Worm (Caenorhabditis elegans) whole organism, L2 larva: Measurements from ENCODE around the gene F55G1.1.

Experiments
- C34F6.9 ChIP-seq: fragments of 150-350 bp; optimal IDR thresholded peaks from 2 replicates; lab custom pipeline; 2014; ENCODE audit warnings: missing biosample characterization, missing genetic modification characterization
- R02D3.7 ChIP-seq: fragments of 150-350 bp; optimal IDR thresholded peaks from 2 replicates; lab custom pipeline; 2014; ENCODE audit warnings: missing biosample characterization, missing genetic modification characterization
- alr-1 ChIP-seq: fragments of 150-350 bp; optimal IDR thresholded peaks from 2 replicates; lab custom pipeline; 2014; ENCODE audit warnings: missing biosample characterization, missing genetic modification characterization
- ama-1 ChIP-seq: fragments of 150-350 bp; optimal IDR thresholded peaks from 2 replicates; lab custom pipeline; 2018; ENCODE audit warnings: inconsistent platforms
- blmp-1 ChIP-seq: sonication (generic microtip); optimal IDR thresholded peaks from 2 replicates; lab custom pipeline; 2017; ENCODE audit warnings: missing genetic modification characterization, mild to moderate bottlenecking, missing compliant biosample characterization, antibody characterized with exemption, moderate library complexity; ENCODE audit not compliant: insufficient read depth
- ceh-16 ChIP-seq: fragments of 150-350 bp; optimal IDR thresholded peaks from 2 replicates; lab custom pipeline; 2014; ENCODE audit warnings: missing biosample characterization, missing genetic modification characterization
- ceh-82 ChIP-seq: fragments of 150-350 bp; optimal IDR thresholded peaks from 2 replicates; lab custom pipeline; 2014; ENCODE audit warnings: missing biosample characterization, missing genetic modification characterization
- crh-2 ChIP-seq: sonication (generic microtip); optimal IDR thresholded peaks from 2 replicates; lab custom pipeline; 2017; ENCODE audit warnings: missing biosample characterization, missing genetic modification characterization
- dmd-4 ChIP-seq: sonication (generic microtip); optimal IDR thresholded peaks from 2 replicates; lab custom pipeline; 2017; ENCODE audit warnings: missing biosample characterization, missing genetic modification characterization
- elt-1 ChIP-seq: fragments of 150-350 bp; optimal IDR thresholded peaks from 2 replicates; lab custom pipeline; 2014; ENCODE audit warnings: missing biosample characterization, missing genetic modification characterization
- elt-3 ChIP-seq: sonication (generic microtip); optimal IDR thresholded peaks from 2 replicates; lab custom pipeline; 2017; ENCODE audit warnings: missing biosample characterization, missing genetic modification characterization
- fos-1 ChIP-seq: fragments of 150-350 bp; optimal IDR thresholded peaks from 2 replicates; lab custom pipeline; 2014; ENCODE audit warnings: missing biosample characterization, missing genetic modification characterization
- gmeb-1 ChIP-seq: fragments of 150-350 bp; optimal IDR thresholded peaks from 2 replicates; lab custom pipeline; 2014; ENCODE audit warnings: missing biosample characterization, missing genetic modification characterization
- lin-39 ChIP-seq: fragments of 150-350 bp; optimal IDR thresholded peaks from 2 replicates; lab custom pipeline; 2014; ENCODE audit warnings: missing biosample characterization, missing genetic modification reagents, missing genetic modification characterization
- lsy-2 ChIP-seq, 2 experiments: fragments of 150-350 bp in 1 of 2; sonication (generic microtip) in 1 of 2; optimal IDR thresholded peaks; 2 replicates each; lab custom pipeline; 2014 to 2017; ENCODE audit warnings: missing biosample characterization in 2 of 2, missing genetic modification characterization in 2 of 2
- mdl-1 ChIP-seq, 2 experiments: fragments of 150-350 bp in 1 of 2; sonication (generic microtip) in 1 of 2; optimal IDR thresholded peaks; 2 replicates each; lab custom pipeline; 2017; ENCODE audit warnings: missing biosample characterization in 2 of 2, missing genetic modification characterization in 2 of 2
- nhr-10 ChIP-seq: sonication (generic microtip); optimal IDR thresholded peaks from 2 replicates; lab custom pipeline; 2017; ENCODE audit warnings: missing biosample characterization, missing genetic modification characterization
- nhr-11 ChIP-seq: fragments of 150-350 bp; optimal IDR thresholded peaks from 2 replicates; lab custom pipeline; 2014; ENCODE audit warnings: missing biosample characterization, missing genetic modification characterization
- nhr-23 ChIP-seq: fragments of 150-350 bp; optimal IDR thresholded peaks from 2 replicates; lab custom pipeline; 2014; ENCODE audit warnings: missing biosample characterization, missing genetic modification reagents, missing genetic modification characterization
- nhr-6 ChIP-seq: fragments of 150-350 bp; optimal IDR thresholded peaks from 2 replicates; lab custom pipeline; 2014; ENCODE audit warnings: missing biosample characterization, missing genetic modification characterization
- nhr-77 ChIP-seq: fragments of 150-350 bp; optimal IDR thresholded peaks from 2 replicates; lab custom pipeline; 2014; ENCODE audit warnings: missing biosample characterization, missing genetic modification characterization
- peb-1 ChIP-seq: fragments of 150-350 bp; optimal IDR thresholded peaks from 2 replicates; lab custom pipeline; 2014; ENCODE audit warnings: missing biosample characterization, missing genetic modification characterization
- sem-4 ChIP-seq: fragments of 150-350 bp; optimal IDR thresholded peaks from 2 replicates; lab custom pipeline; 2014; ENCODE audit warnings: missing biosample characterization, missing genetic modification reagents, missing genetic modification characterization
- skn-1 ChIP-seq: sonication (generic microtip); optimal IDR thresholded peaks from 2 replicates; lab custom pipeline; 2017; ENCODE audit warnings: missing biosample characterization, missing genetic modification characterization
- sma-3 ChIP-seq: sonication (generic microtip); optimal IDR thresholded peaks from 2 replicates; lab custom pipeline; 2016; ENCODE audit warnings: missing genetic modification reagents, missing genetic modification characterization, missing compliant biosample characterization
- sma-9 ChIP-seq, 2 experiments: fragments of 150-350 bp in 1 of 2; sonication (generic microtip) in 1 of 2; optimal IDR thresholded peaks; 2 replicates each; lab custom pipeline; 2014 to 2016; ENCODE audit warnings: missing genetic modification characterization in 2 of 2, mild to moderate bottlenecking in 1 of 2, missing biosample characterization in 1 of 2, missing compliant biosample characterization in 1 of 2, missing genetic modification reagents in 1 of 2, moderate library complexity in 1 of 2
- unc-39 ChIP-seq: fragments of 150-350 bp; optimal IDR thresholded peaks from 2 replicates; lab custom pipeline; 2014; ENCODE audit warnings: missing biosample characterization, missing genetic modification characterization
- unc-55 ChIP-seq: fragments of 150-350 bp; sonication (generic microtip); optimal IDR thresholded peaks from 3 replicates; lab custom pipeline; 2014; ENCODE audit warnings: missing biosample characterization, missing genetic modification reagents, missing genetic modification characterization
- unc-62 ChIP-seq: fragments of 150-350 bp; optimal IDR thresholded peaks from 2 replicates; lab custom pipeline; 2014; ENCODE audit warnings: missing biosample characterization, missing genetic modification reagents, missing genetic modification characterization
- ztf-1 ChIP-seq: fragments of 200-800 bp; sonication (Bioruptor generic); conservative IDR thresholded peaks from 2 replicates; pipeline ENCODE4 v1.3.6; 2022; ENCODE audit warnings: missing genetic modification characterization, missing compliant biosample characterization
- ztf-4 ChIP-seq: fragments of 150-350 bp; optimal IDR thresholded peaks from 2 replicates; lab custom pipeline; 2014; ENCODE audit warnings: missing biosample characterization, missing genetic modification characterization

F55G1.1 gene

ce11 chrIV:7467170-7467569 is 24.4 kb upstream of the F55G1.1 start:
- no peak for TF ChIP-seq unc-62
- TF ChIP-seq fos-1 (tag; lab: Kevin White, UChicago) = peak; percentile 12
- no peak for TF ChIP-seq mdl-1 (tag; optimal IDR thresholded peaks at IDR 0.05; lab: Kevin White, UChicago)
- TF ChIP-seq ama-1 (lab: Kevin White, UChicago) = no peak
- no peak for TF ChIP-seq C34F6.9

ce11 chrIV:7468638-7469037 is 22.9 kb upstream of the F55G1.1 start:
- TF ChIP-seq nhr-23 (no peak), fos-1 (tag; lab: Kevin White, UChicago) (peak; percentile 62)

- no peak for TF ChIP-seq nhr-23
- no peak for TF ChIP-seq ztf-4 (tag; lab: Kevin White, UChicago)
- TF ChIP-seq sma-9 (GFP tag; optimal IDR thresholded peaks at IDR 0.05; lab: Kevin White, UChicago) = peak; percentile 47
- TF ChIP-seq sma-9 (tag; optimal IDR thresholded peaks at IDR 0.05; lab: Kevin White, UChicago) = no peak
- no peak for TF ChIP-seq unc-62
- no peak for TF ChIP-seq R02D3.7 (tag; lab: Kevin White, UChicago)
Observed at ce11 chrIV:7469782-7470413, 21.7 kb upstream of the F55G1.1 start, which contains the start of gene F55G1.7. TSS of gene F55G1.7 (minus strand) at chrIV:7469832.

- TF ChIP-seq skn-1 (tag; lab: Kevin White, UChicago) = no peak
Observed at ce11 chrIV:7473159-7473649, 18.4 kb upstream of the F55G1.1 start, which contains the start of the genes plk-3 and F55G1.6. TSS of gene plk-3 (minus strand) at chrIV:7473209. TSS of gene F55G1.6 (plus strand) at chrIV:7473517.

- TF ChIP-seq unc-55 (GFP tag; lab: Kevin White, UChicago) (no peak), lsy-2 (tag; optimal IDR thresholded peaks at IDR 0.05; lab: Kevin White, UChicago) (no peak), nhr-6 (tag; lab: Kevin White, UChicago) (no peak), elt-1 (no peak), sma-3 (GFP tag; lab: Kevin White, UChicago) (no peak), gmeb-1 (tag; lab: Kevin White, UChicago) (no peak), crh-2 (tag; lab: Kevin White, UChicago) (no peak), blmp-1 (tag; lab: Kevin White, UChicago) (no peak), elt-3 (tag; lab: Kevin White, UChicago) (no peak), unc-39 (no peak), alr-1 (tag; lab: Kevin White, UChicago) (no peak), dmd-4 (tag; lab: Kevin White, UChicago) (no peak), nhr-11 (tag; lab: Kevin White, UChicago) (no peak), sma-9 (GFP tag; optimal IDR thresholded peaks at IDR 0.05; lab: Kevin White, UChicago) (no peak), sma-9 (tag; optimal IDR thresholded peaks at IDR 0.05; lab: Kevin White, UChicago) (no peak), nhr-10 (no peak), R02D3.7 (tag; lab: Kevin White, UChicago) (no peak), lin-39 (tag; lab: Kevin White, UChicago) (no peak), sem-4 (tag; lab: Kevin White, UChicago) (no peak)
- TF ChIP-seq, all 48 proteins: peak for 0
Observed at ce11 chrIV:7474826-7475225, 16.7 kb upstream of the F55G1.1 start, which contains the start of gene slc-25A18.2. TSS of gene slc-25A18.2 (plus strand) at chrIV:7475041.

- TF ChIP-seq mdl-1 (tag; optimal IDR thresholded peaks at IDR 0.05; lab: Kevin White, UChicago) = no peak
- TF ChIP-seq sma-3 (GFP tag; lab: Kevin White, UChicago) = no peak
- no peak for TF ChIP-seq sem-4 (tag; lab: Kevin White, UChicago)
- no peak for TF ChIP-seq elt-3 (tag; lab: Kevin White, UChicago)
- TF ChIP-seq ceh-82 = no peak
- TF ChIP-seq ztf-1 (GFP tag; lab: Robert Waterston, UW) = no peak
- peak; percentile 25 for TF ChIP-seq sma-9 (GFP tag; optimal IDR thresholded peaks at IDR 0.05; lab: Kevin White, UChicago)
- TF ChIP-seq sma-9 (tag; optimal IDR thresholded peaks at IDR 0.05; lab: Kevin White, UChicago) = no peak
- TF ChIP-seq ztf-4 (tag; lab: Kevin White, UChicago) = no peak
- peak; percentile 13 for TF ChIP-seq C34F6.9
- TF ChIP-seq nhr-77 = no peak
- TF ChIP-seq peb-1 (tag; lab: Kevin White, UChicago) = no peak
- no peak for TF ChIP-seq ceh-16 (tag; lab: Kevin White, UChicago)
- TF ChIP-seq, all 48 proteins: peak for 2
Observed at ce11 chrIV:7477197-7477596, 14.4 kb upstream of the F55G1.1 start, which contains the start of gene pycr-4. TSS of gene pycr-4 (minus strand) at chrIV:7477297.
